Worm (Caenorhabditis elegans): ENCODE data around the gene oac-49.

The oac-49 gene

DNA sequence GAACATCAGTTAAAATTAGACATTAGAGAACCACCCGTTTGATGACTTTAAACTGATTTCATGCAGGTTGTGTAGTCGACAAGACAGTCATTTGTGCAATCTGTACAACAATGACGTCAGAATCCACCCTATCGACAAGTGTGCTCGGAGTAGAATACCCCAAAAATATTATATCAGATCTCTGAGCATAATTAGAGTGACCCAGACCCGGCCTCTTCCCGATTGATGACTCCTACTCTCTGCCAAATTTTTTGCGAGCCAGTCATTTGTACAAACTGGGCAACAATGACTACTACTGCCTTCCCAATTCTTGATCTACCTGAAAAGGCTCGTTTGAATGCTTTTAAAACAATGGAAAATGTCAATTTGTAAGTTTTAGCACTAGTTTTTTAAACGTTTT, 22.4 kb downstream of the oac-49 start, which contains the start of the genes fbxb-115 and fbxb-1:
Gene fbxb-115, minus strand, starts transcription at position 101 of the 400 bp plus-strand sequence.
Gene fbxb-1, plus strand, starts transcription at position 226 of the 400 bp plus-strand sequence.
- no peak for TF ChIP-seq ham-2 (GFP tag; optimal IDR thresholded peaks at IDR 0.05)
- no peak for TF ChIP-seq tbx-8 (GFP tag; optimal IDR thresholded peaks at IDR 0.05)
- no peak for TF ChIP-seq mls-2 (tag; optimal IDR thresholded peaks at IDR 0.05)
- no peak for TF ChIP-seq lin-13 (tag; optimal IDR thresholded peaks at IDR 0.05)
- TF ChIP-seq drap-1 (GFP tag; optimal IDR thresholded peaks at IDR 0.05), result no peak
- TF ChIP-seq nhr-76 (tag; optimal IDR thresholded peaks at IDR 0.05), result no peak
- TF ChIP-seq unc-39 (tag; optimal IDR thresholded peaks at IDR 0.05), result no peak
- TF ChIP-seq elt-1 (tag; optimal IDR thresholded peaks at IDR 0.05; ENCODE audit: borderline replicate concordance, insufficient read depth), result no peak
- no peak for TF ChIP-seq nhr-2 (tag; optimal IDR thresholded peaks at IDR 0.05)
- TF ChIP-seq M03D4.4 (tag; optimal IDR thresholded peaks at IDR 0.05), result no peak
- TF ChIP-seq lsy-2 (tag; optimal IDR thresholded peaks at IDR 0.05), result no peak
- TF ChIP-seq bed-3 (GFP tag; optimal IDR thresholded peaks at IDR 0.05), result no peak

DNA sequence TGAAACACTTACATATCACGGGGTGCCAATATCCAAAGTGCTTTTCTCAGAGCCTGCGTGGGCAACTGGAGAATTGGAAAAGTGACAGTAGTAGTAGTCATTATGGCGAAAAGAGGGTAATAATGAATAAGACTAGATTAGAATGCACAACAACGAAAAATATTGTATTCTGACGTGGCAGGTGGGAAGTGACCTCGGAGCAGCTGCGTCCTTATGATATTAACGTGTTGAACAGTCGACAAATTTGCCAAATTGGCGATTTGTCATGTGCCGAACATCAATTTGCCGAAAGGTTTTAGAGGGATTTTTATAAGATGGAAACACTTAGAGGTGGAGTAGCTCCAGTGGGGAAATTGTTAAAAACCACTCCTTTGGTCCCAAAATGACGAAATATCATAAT, 33.2 kb downstream of the oac-49 start, which contains the start of gene str-81:
Gene str-81, minus strand, starts transcription at position 101 of the 400 bp plus-strand sequence.
- peak; percentile 36 for TF ChIP-seq nhr-2 (tag; optimal IDR thresholded peaks at IDR 0.05)
- TF ChIP-seq nhr-12 (tag; optimal IDR thresholded peaks at IDR 0.05), result no peak
- no peak for TF ChIP-seq drap-1 (GFP tag; optimal IDR thresholded peaks at IDR 0.05)
- TF ChIP-seq cnd-1 (tag; optimal IDR thresholded peaks at IDR 0.05), result peak; percentile 16
- no peak for TF ChIP-seq zip-8 (tag; optimal IDR thresholded peaks at IDR 0.05)
- no peak for TF ChIP-seq ztf-11 (tag; optimal IDR thresholded peaks at IDR 0.05)
- TF ChIP-seq flh-1 (GFP tag; optimal IDR thresholded peaks at IDR 0.05), result no peak

DNA sequence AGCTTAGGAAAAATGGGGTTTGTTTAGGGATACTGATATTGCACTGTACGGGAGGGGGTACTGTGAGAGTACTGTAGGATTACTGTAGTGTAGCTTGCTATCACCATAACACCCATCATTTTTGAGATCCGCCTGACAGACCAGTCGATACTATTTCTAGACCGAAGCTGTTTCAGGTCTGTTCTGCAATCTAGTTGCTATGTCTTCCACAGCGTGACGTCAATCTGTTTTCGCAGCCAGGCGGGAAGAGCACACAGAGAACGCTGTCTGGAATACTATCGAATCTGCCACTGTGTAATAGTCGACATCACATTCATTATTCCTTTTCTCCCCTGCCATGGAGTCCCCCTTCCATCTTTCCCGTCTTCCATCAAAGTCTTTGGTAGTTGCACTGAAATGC, 34.1 kb downstream of the oac-49 start, which contains the start of gene F21D9.11:
Gene F21D9.11, plus strand, starts transcription at position 301 of the 400 bp plus-strand sequence.
- TF ChIP-seq mab-5 (tag; optimal IDR thresholded peaks at IDR 0.05) (no peak), elt-1 (tag; optimal IDR thresholded peaks at IDR 0.05; ENCODE audit: borderline replicate concordance, insufficient read depth) (no peak), lin-32 (GFP tag; optimal IDR thresholded peaks at IDR 0.05) (no peak), ztf-11 (tag; optimal IDR thresholded peaks at IDR 0.05) (no peak), unc-39 (tag; optimal IDR thresholded peaks at IDR 0.05) (no peak), ham-2 (GFP tag; optimal IDR thresholded peaks at IDR 0.05) (no peak), unc-62 (GFP tag; optimal IDR thresholded peaks at IDR 0.05) (no peak), flh-1 (GFP tag; optimal IDR thresholded peaks at IDR 0.05) (no peak), M03D4.4 (tag; optimal IDR thresholded peaks at IDR 0.05) (no peak), mep-1 (tag; optimal IDR thresholded peaks at IDR 0.05) (no peak), lsy-2 (tag; optimal IDR thresholded peaks at IDR 0.05) (no peak), zip-8 (tag; optimal IDR thresholded peaks at IDR 0.05) (no peak), mls-2 (tag; optimal IDR thresholded peaks at IDR 0.05) (no peak), hlh-1 (tag; optimal IDR thresholded peaks at IDR 0.05) (no peak)

DNA sequence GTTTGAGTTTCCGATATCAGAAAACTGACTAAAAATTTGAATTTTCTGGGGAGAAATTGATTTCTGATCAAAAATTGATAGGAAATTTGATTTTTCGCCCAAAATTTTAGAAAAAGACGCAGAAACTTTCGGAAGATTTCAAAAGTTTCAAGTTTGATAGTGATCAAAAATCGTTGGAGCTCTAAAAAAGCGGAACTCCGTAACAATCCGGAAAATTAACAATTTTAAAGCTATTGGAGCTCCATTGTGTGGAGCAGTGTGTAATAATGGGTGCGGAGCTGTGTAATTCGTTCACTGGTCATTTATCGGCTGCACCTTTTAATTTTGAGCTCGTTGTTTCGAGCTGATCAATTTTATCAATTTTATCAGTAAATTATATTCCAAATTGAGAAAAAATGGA, 35.7 kb downstream of the oac-49 start, which contains the start of gene F21D9.4:
Gene F21D9.4, plus strand, starts transcription at position 301 of the 400 bp plus-strand sequence.
- no peak for TF ChIP-seq flh-1 (GFP tag; optimal IDR thresholded peaks at IDR 0.05)
- TF ChIP-seq lin-32 (GFP tag; optimal IDR thresholded peaks at IDR 0.05), result no peak
- no peak for TF ChIP-seq elt-1 (tag; optimal IDR thresholded peaks at IDR 0.05; ENCODE audit: borderline replicate concordance, insufficient read depth)
- TF ChIP-seq sptf-1 (tag; optimal IDR thresholded peaks at IDR 0.05), result no peak
- no peak for TF ChIP-seq nhr-2 (tag; optimal IDR thresholded peaks at IDR 0.05)
- TF ChIP-seq elt-3 (tag; optimal IDR thresholded peaks at IDR 0.05), result no peak
- no peak for TF ChIP-seq lin-13 (tag; optimal IDR thresholded peaks at IDR 0.05)
- TF ChIP-seq drap-1 (GFP tag; optimal IDR thresholded peaks at IDR 0.05), result no peak
- no peak for TF ChIP-seq ztf-11 (tag; optimal IDR thresholded peaks at IDR 0.05)
- TF ChIP-seq blmp-1 (tag; optimal IDR thresholded peaks at IDR 0.05), result no peak
- no peak for TF ChIP-seq mab-5 (tag; optimal IDR thresholded peaks at IDR 0.05)
- no peak for TF ChIP-seq M03D4.4 (tag; optimal IDR thresholded peaks at IDR 0.05)
- TF ChIP-seq pha-4 (tag; optimal IDR thresholded peaks at IDR 0.05), result no peak
- no peak for TF ChIP-seq tbx-8 (GFP tag; optimal IDR thresholded peaks at IDR 0.05)
- TF ChIP-seq mls-2 (tag; optimal IDR thresholded peaks at IDR 0.05), result no peak
- no peak for TF ChIP-seq cnd-1 (tag; optimal IDR thresholded peaks at IDR 0.05)
- no peak for TF ChIP-seq ceh-39 (tag; optimal IDR thresholded peaks at IDR 0.05)
- TF ChIP-seq mep-1 (tag; optimal IDR thresholded peaks at IDR 0.05), result no peak
- no peak for TF ChIP-seq nhr-28 (tag; optimal IDR thresholded peaks at IDR 0.05)

DNA sequence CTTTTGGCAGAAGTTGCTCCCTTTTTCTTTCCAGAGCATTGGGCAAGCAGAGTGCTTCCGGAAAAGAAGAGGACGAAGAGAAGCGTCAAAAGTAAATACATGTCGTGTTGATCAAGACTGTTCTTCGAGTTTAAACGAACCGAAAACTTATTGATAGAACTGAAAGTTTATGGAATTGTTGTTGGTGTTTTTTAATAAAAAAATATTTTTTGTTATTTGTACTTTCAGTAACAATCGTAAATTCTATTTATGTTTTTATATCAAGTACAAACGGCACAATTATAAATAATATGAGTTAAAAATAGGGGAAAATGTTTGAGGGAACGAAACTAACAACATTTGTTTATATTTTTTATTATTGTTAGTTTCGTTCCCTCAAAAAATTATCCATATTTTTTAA, 39.9 kb downstream of the oac-49 start, which contains the start of gene F21D9.3:
Gene F21D9.3, minus strand, starts transcription at position 101 of the 400 bp plus-strand sequence.
- TF ChIP-seq ces-1 (GFP tag; optimal IDR thresholded peaks at IDR 0.05), result no peak
- no peak for TF ChIP-seq pha-4 (tag; optimal IDR thresholded peaks at IDR 0.05)
- no peak for TF ChIP-seq M03D4.4 (tag; optimal IDR thresholded peaks at IDR 0.05)
- TF ChIP-seq mab-5 (tag; optimal IDR thresholded peaks at IDR 0.05), result no peak
- no peak for TF ChIP-seq ceh-43 (GFP tag; optimal IDR thresholded peaks at IDR 0.05)
- TF ChIP-seq sptf-1 (tag; optimal IDR thresholded peaks at IDR 0.05), result no peak
- no peak for TF ChIP-seq nhr-2 (tag; optimal IDR thresholded peaks at IDR 0.05)
- TF ChIP-seq lin-32 (GFP tag; optimal IDR thresholded peaks at IDR 0.05), result no peak
- no peak for TF ChIP-seq snpc-4 (tag; optimal IDR thresholded peaks at IDR 0.05)

All from whole organism, mixed stage, embryonic.